Fruit fly (Drosophila melanogaster): ENCODE results near the gene alpha-Est3.

DNA sequence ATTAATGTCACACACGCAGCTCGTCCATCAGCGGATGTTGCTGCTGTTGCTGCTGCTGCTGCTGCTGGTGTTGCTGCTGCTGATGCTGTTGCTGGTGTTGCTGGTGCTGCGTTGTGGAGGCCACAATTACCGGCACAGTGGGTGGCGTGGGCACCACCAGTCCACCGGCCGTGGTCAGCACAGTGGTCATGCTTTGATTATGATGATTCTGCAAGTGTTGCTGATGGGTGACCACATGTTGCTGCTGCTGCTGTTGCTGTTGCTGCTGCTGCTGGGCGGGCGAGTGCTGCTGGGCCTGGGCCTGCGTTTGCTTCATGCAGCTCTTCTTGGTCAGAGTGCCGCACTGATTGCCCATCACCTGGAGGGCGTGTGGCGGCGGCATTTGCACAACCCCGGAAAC, 30.8 kb upstream of the alpha-Est3 start:
- TF ChIP-seq sage (GFP tag; optimal IDR thresholded peaks at IDR 0.05) (no peak), dl (GFP tag; optimal IDR thresholded peaks at IDR 0.05; ENCODE audit: insufficient read depth in 1 of 2, partially characterized antibody in 2 of 2) (no peak), lola (GFP tag; optimal IDR thresholded peaks at IDR 0.05) (no peak)
